Fruit fly (Drosophila melanogaster) whole organism, wandering third instar larva: ENCODE measurements around the gene CG6689.

Source experiments
- Abd-B ChIP-seq: fragments of >200 bp; optimal IDR thresholded peaks from 2 replicates; lab custom pipeline; 2017; ENCODE audit warnings: missing biosample characterization, missing genetic modification characterization
- CG32264 ChIP-seq: fragments of 200-800 bp; sonication (Bioruptor generic); optimal IDR thresholded peaks from 2 replicates; lab custom pipeline; 2016; ENCODE audit warnings: missing biosample characterization, missing genetic modification characterization
- CG9705 ChIP-seq: fragments of 200-800 bp; sonication (Bioruptor generic); optimal IDR thresholded peaks from 2 replicates; lab custom pipeline; 2018; ENCODE audit warnings: missing biosample characterization, mild to moderate bottlenecking, missing genetic modification characterization
- Dfd ChIP-seq: fragments of >200 bp; optimal IDR thresholded peaks from 2 replicates; lab custom pipeline; 2017; ENCODE audit warnings: missing biosample characterization, missing genetic modification characterization
- Dif ChIP-seq: fragments of 200-275, 200-300 bp; sonication (Bioruptor generic); optimal IDR thresholded peaks from 2 replicates; lab custom pipeline; 2018; ENCODE audit warnings: missing biosample characterization, missing genetic modification characterization; ENCODE audit not compliant: partially characterized antibody
- GATAd ChIP-seq: sonication (Bioruptor generic); optimal IDR thresholded peaks from 2 replicates; lab custom pipeline; 2016; ENCODE audit warnings: missing biosample characterization, missing genetic modification characterization
- HLH106 ChIP-seq: fragments of 200-800 bp; optimal IDR thresholded peaks from 3 replicates; lab custom pipeline; 2019; ENCODE audit warnings: missing biosample characterization, mild to moderate bottlenecking, missing genetic modification characterization, moderate library complexity
- Hnf4 ChIP-seq: fragments of 200-800 bp; sonication (Bioruptor generic); optimal IDR thresholded peaks from 2 replicates; lab custom pipeline; 2016; ENCODE audit warnings: missing biosample characterization, mild to moderate bottlenecking, missing genetic modification characterization
- Hr78 ChIP-seq: fragments of >200 bp; optimal IDR thresholded peaks from 2 replicates; lab custom pipeline; 2017; ENCODE audit warnings: missing biosample characterization, missing genetic modification characterization
- Hr83 ChIP-seq: fragments of 200-300 bp; sonication (Bioruptor generic); optimal IDR thresholded peaks from 2 replicates; lab custom pipeline; 2016; ENCODE audit warnings: missing biosample characterization, mild to moderate bottlenecking, missing genetic modification characterization, moderate library complexity; ENCODE audit not compliant: poor library complexity, severe bottlenecking
- Jra ChIP-seq: sonication (Bioruptor generic); optimal IDR thresholded peaks from 2 replicates; lab custom pipeline; 2016; ENCODE audit warnings: missing biosample characterization, missing genetic modification characterization
- Mio ChIP-seq: sonication (Bioruptor generic); optimal IDR thresholded peaks from 2 replicates; lab custom pipeline; 2016; ENCODE audit warnings: missing biosample characterization, missing genetic modification characterization
- Myc ChIP-seq: fragments of >200 bp; optimal IDR thresholded peaks from 2 replicates; lab custom pipeline; 2017
- N ChIP-seq: fragments of >200 bp; optimal IDR thresholded peaks from 2 replicates; lab custom pipeline; 2018; ENCODE audit warnings: missing biosample characterization, missing external identifiers, missing genetic modification characterization
- OdsH ChIP-seq: fragments of 200-800 bp; sonication (Bioruptor generic); optimal IDR thresholded peaks from 2 replicates; lab custom pipeline; 2016; ENCODE audit warnings: missing biosample characterization, mild to moderate bottlenecking, missing genetic modification characterization
- Rel ChIP-seq, 2 experiments: fragments of 200-800 bp; sonication (Bioruptor generic) in 1 of 2; optimal IDR thresholded peaks; 2 replicates in 1 of 2; 3 replicates in 1 of 2; lab custom pipeline; 2016 to 2019; ENCODE audit warnings: mild to moderate bottlenecking in 2 of 2, missing biosample characterization in 2 of 2, missing genetic modification characterization in 2 of 2, moderate library complexity in 1 of 2
- Sp1 ChIP-seq: fragments of 200-800 bp; sonication (Bioruptor generic); optimal IDR thresholded peaks from 3 replicates; lab custom pipeline; 2019; ENCODE audit warnings: missing biosample characterization, mild to moderate bottlenecking, missing genetic modification characterization, moderate library complexity
- Vsx2 ChIP-seq: fragments of 200-300, 225-300 bp; sonication (Bioruptor generic); optimal IDR thresholded peaks from 2 replicates; lab custom pipeline; 2018; ENCODE audit warnings: missing biosample characterization, missing genetic modification characterization; ENCODE audit not compliant: partially characterized antibody
- br ChIP-seq: fragments of 200-800 bp; sonication (Bioruptor generic); optimal IDR thresholded peaks from 2 replicates; lab custom pipeline; 2016; ENCODE audit warnings: missing biosample characterization, missing genetic modification characterization
- brk ChIP-seq: fragments of 200-800 bp; sonication (Bioruptor generic); optimal IDR thresholded peaks from 2 replicates; lab custom pipeline; 2016; ENCODE audit warnings: missing biosample characterization, mild to moderate bottlenecking, missing genetic modification characterization
- dl ChIP-seq, 2 experiments: fragments of 175-275, 200-275 bp in 1 of 2; fragments of 200-275 bp in 1 of 2; sonication (Bioruptor generic); optimal IDR thresholded peaks; lab custom pipeline; 2018; ENCODE audit warnings: mild to moderate bottlenecking in 2 of 2, missing biosample characterization in 2 of 2, missing genetic modification characterization in 2 of 2, moderate library complexity in 2 of 2; ENCODE audit not compliant: partially characterized antibody in 2 of 2, insufficient read depth in 1 of 2
- dmrt93B ChIP-seq: fragments of 200-800 bp; sonication (Bioruptor generic); optimal IDR thresholded peaks from 2 replicates; lab custom pipeline; 2018; ENCODE audit warnings: missing biosample characterization, mild to moderate bottlenecking, missing genetic modification characterization
- dsf ChIP-seq: sonication (Bioruptor generic); optimal IDR thresholded peaks from 2 replicates; lab custom pipeline; 2016; ENCODE audit warnings: missing biosample characterization, missing genetic modification characterization, borderline replicate concordance
- ey ChIP-seq: fragments of 200-800 bp; sonication (Bioruptor generic); optimal IDR thresholded peaks from 2 replicates; lab custom pipeline; 2016; ENCODE audit warnings: missing biosample characterization, missing genetic modification characterization
- foxo ChIP-seq, 2 experiments: fragments of 200-800 bp; sonication (Bioruptor generic); optimal IDR thresholded peaks; 2 replicates in 1 of 2; 3 replicates in 1 of 2; lab custom pipeline; 2016 to 2017; ENCODE audit warnings: missing biosample characterization in 2 of 2, missing genetic modification characterization in 2 of 2
- fru ChIP-seq: fragments of 200-800 bp; sonication (Bioruptor generic); optimal IDR thresholded peaks from 3 replicates; lab custom pipeline; 2016; ENCODE audit warnings: missing biosample characterization, mild to moderate bottlenecking, missing genetic modification characterization
- h ChIP-seq: fragments of 200-800 bp; sonication (Bioruptor generic); optimal IDR thresholded peaks from 3 replicates; lab custom pipeline; 2016; ENCODE audit warnings: missing biosample characterization, mild to moderate bottlenecking, missing genetic modification characterization
- lola ChIP-seq: fragments of >200 bp; optimal IDR thresholded peaks from 2 replicates; lab custom pipeline; 2017; ENCODE audit warnings: missing biosample characterization, missing genetic modification characterization
- pan ChIP-seq: fragments of >200 bp; optimal IDR thresholded peaks from 2 replicates; lab custom pipeline; 2017
- psq ChIP-seq: fragments of 200-800 bp; sonication (Bioruptor generic); optimal IDR thresholded peaks from 3 replicates; lab custom pipeline; 2017; ENCODE audit warnings: missing biosample characterization, mild to moderate bottlenecking, missing genetic modification characterization, moderate library complexity
- rgr ChIP-seq: fragments of 200-800 bp; sonication (Bioruptor generic); optimal IDR thresholded peaks from 3 replicates; lab custom pipeline; 2016; ENCODE audit warnings: missing biosample characterization, mild to moderate bottlenecking, missing genetic modification characterization
- sage ChIP-seq: fragments of 200-800 bp; sonication (Bioruptor generic); optimal IDR thresholded peaks from 2 replicates; lab custom pipeline; 2016; ENCODE audit warnings: missing biosample characterization, mild to moderate bottlenecking, missing genetic modification characterization
- sv ChIP-seq: fragments of 200-800 bp; sonication (Bioruptor generic); optimal IDR thresholded peaks from 3 replicates; lab custom pipeline; 2016; ENCODE audit warnings: missing biosample characterization, missing genetic modification characterization
- tai ChIP-seq: sonication (Bioruptor generic); optimal IDR thresholded peaks from 2 replicates; lab custom pipeline; 2016; ENCODE audit warnings: missing biosample characterization, missing genetic modification characterization
- usp ChIP-seq: fragments of >200 bp; optimal IDR thresholded peaks from 2 replicates; lab custom pipeline; 2017; ENCODE audit warnings: missing biosample characterization, missing genetic modification characterization
- woc ChIP-seq: sonication (Bioruptor generic); optimal IDR thresholded peaks from 2 replicates; lab custom pipeline; 2016; ENCODE audit warnings: missing biosample characterization, mild to moderate bottlenecking, missing genetic modification characterization

Gene CG6689

dm6 chr3R:11224478-11224877 lies 4.6 kb upstream of the CG6689 start:
- TF ChIP-seq woc (no peak), ey (GFP tag; lab: Kevin White, UChicago) (no peak), fru (no peak), lola (GFP tag; lab: Kevin White, UChicago) (no peak), br (no peak), Hr83 (GFP tag; lab: Kevin White, UChicago) (no peak), GATAd (GFP tag; lab: Kevin White, UChicago) (no peak), Hnf4 (GFP tag; lab: Kevin White, UChicago) (no peak), dsf (GFP tag; lab: Kevin White, UChicago) (no peak), Jra (GFP tag; lab: Kevin White, UChicago) (no peak), foxo (GFP tag; optimal IDR thresholded peaks at IDR 0.05; lab: Kevin White, UChicago) (no peak), brk (GFP tag; lab: Kevin White, UChicago) (no peak), Myc (no peak), Abd-B (GFP tag; lab: Kevin White, UChicago) (no peak), Dfd (GFP tag; lab: Kevin White, UChicago) (no peak), rgr (GFP tag; lab: Kevin White, UChicago) (no peak), Dif (GFP tag; lab: Kevin White, UChicago) (no peak), tai (GFP tag; lab: Kevin White, UChicago) (no peak)

DNA sequence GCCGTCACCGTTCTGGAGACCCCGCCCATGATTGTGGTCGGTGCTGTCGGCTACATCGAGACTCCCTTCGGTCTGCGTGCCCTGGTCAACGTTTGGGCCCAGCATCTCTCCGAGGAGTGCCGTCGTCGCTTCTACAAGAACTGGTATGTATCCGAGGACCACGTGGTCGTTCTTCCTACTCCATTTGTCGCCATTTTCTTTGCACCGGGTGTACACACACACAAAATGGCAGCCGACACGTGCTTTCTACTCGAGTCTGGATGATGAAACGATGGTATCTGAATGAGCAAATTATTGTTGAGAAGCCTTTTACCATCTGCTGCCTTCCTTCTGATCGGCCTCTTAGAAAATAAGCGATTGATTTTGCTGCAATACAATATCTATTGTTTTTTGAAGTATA lies 2.7 kb upstream of the CG6689 start:
- TF ChIP-seq lola (GFP tag; lab: Kevin White, UChicago) (no peak), fru (no peak), HLH106 (tag; lab: Kevin White, UChicago) (no peak), Jra (GFP tag; lab: Kevin White, UChicago) (no peak), foxo (GFP tag; optimal IDR thresholded peaks at IDR 0.05; lab: Kevin White, UChicago) (no peak), dsf (GFP tag; lab: Kevin White, UChicago) (no peak)

dm6 chr3R:11221437-11222230 lies 1.8 kb upstream of the CG6689 start, which contains the start of the genes CG6693 and RpL3:
Gene CG6693 (minus strand): TSS chr3R:11221639.
Gene RpL3 (plus strand): TSS chr3R:11221894.
- TF ChIP-seq OdsH (GFP tag; lab: Kevin White, UChicago), result peak; percentile 69
- TF ChIP-seq foxo (GFP tag; optimal IDR thresholded peaks at IDR 0.05; lab: Kevin White, UChicago), result peak in 1 of 2 experiments; percentile 61
- no peak for TF ChIP-seq Hr78
- peak; percentile 54 for TF ChIP-seq CG9705
- TF ChIP-seq rgr (GFP tag; lab: Kevin White, UChicago), result peak; percentile 87
- no peak for TF ChIP-seq sage
- peak; percentile 46 for TF ChIP-seq psq (GFP tag; lab: Kevin White, UChicago)
- no peak for TF ChIP-seq lola (GFP tag; lab: Kevin White, UChicago)
- no peak for TF ChIP-seq Rel (GFP tag; optimal IDR thresholded peaks at IDR 0.05; lab: Kevin White, UChicago)
- peak; percentile 74 for TF ChIP-seq Rel (tag; optimal IDR thresholded peaks at IDR 0.05; lab: Kevin White, UChicago)
- TF ChIP-seq Dif (GFP tag; lab: Kevin White, UChicago), result peak; percentile 60
- peak; percentile 12 for TF ChIP-seq ey (GFP tag; lab: Kevin White, UChicago)
- TF ChIP-seq Hr83 (GFP tag; lab: Kevin White, UChicago), result peak; percentile 90
- no peak for TF ChIP-seq N
- TF ChIP-seq pan (lab: Kevin White, UChicago), result no peak
- TF ChIP-seq Myc, result peak; percentile 43
- peak; percentile 84 for TF ChIP-seq h (GFP tag; lab: Kevin White, UChicago)
- TF ChIP-seq Vsx2, result no peak
- no peak for TF ChIP-seq Dfd (GFP tag; lab: Kevin White, UChicago)
- peak; percentile 87 for TF ChIP-seq Hnf4 (GFP tag; lab: Kevin White, UChicago)
- TF ChIP-seq Sp1 (GFP tag; lab: Kevin White, UChicago), result peak; percentile 88
- peak; percentile 16 for TF ChIP-seq CG32264
- TF ChIP-seq brk (GFP tag; lab: Kevin White, UChicago), result no peak
- TF ChIP-seq Jra (GFP tag; lab: Kevin White, UChicago), result peak; percentile 71
- peak; percentile 67 for TF ChIP-seq HLH106 (tag; lab: Kevin White, UChicago)
- no peak for TF ChIP-seq dl (GFP tag; optimal IDR thresholded peaks at IDR 0.05; lab: Kevin White, UChicago; ENCODE audit: insufficient read depth in 1 of 2, partially characterized antibody in 2 of 2)
- peak; percentile 35 for TF ChIP-seq dmrt93B (GFP tag; lab: Kevin White, UChicago)
- TF ChIP-seq sv (GFP tag; lab: Kevin White, UChicago), result peak; percentile 63
- TF ChIP-seq Mio, result no peak
- TF ChIP-seq br, result peak; percentile 66
- TF ChIP-seq dsf (GFP tag; lab: Kevin White, UChicago), result peak; percentile 45
- peak; percentile 75 for TF ChIP-seq fru
- peak; percentile 37 for TF ChIP-seq woc
- no peak for TF ChIP-seq usp
